Worm (Caenorhabditis elegans): ENCODE results near the gene T13C2.7.

ce11 chrII:6788672-6789298 lies 9.6 kb downstream of the T13C2.7 start, which contains the start of gene T13C2.3:
- TF ChIP-seq him-1 (tag; optimal IDR thresholded peaks at IDR 0.05) (no peak), dao-5 (tag; optimal IDR thresholded peaks at IDR 0.05) (no peak)

Measured in whole organism, L4/young adult.